Fruit fly (Drosophila melanogaster) S2 (cell line): ENCODE results near the gene CG14106.

Experiments
- CG8478 ChIP-seq: fragments of >200 bp; optimal IDR thresholded peaks from 2 replicates; lab custom pipeline; 2018
- CTCF ChIP-seq, 2 experiments: fragments of >200 bp; optimal IDR thresholded peaks; 2 replicates each; lab custom pipeline; 2018

DNA sequence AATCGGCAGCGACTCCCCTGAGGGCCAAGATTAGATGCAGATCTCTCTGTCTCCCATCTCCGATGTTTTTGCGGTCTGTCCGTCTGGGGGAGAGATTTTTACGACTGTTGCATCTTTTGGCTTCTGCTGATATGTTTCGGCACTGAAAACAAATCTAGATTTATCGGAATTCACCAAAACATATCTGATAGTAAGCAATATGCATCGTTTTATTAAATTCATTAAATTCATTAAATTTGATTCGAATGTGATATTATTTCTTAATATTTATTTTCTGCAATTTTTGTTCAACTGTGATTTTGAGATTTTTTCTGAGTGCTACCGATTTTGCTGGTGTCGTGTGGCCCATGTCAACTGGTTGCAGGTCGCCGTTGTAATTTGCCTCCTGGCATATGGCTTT lies 31.9 kb downstream of the CG14106 start:
- no peak for TF ChIP-seq CTCF (optimal IDR thresholded peaks at IDR 0.05; lab: Kevin White, UChicago)
- TF ChIP-seq CG8478 (lab: Kevin White, UChicago) = no peak
